Fruit fly (Drosophila melanogaster) whole organism, embryonic: Measurements from ENCODE around the gene Npc2a.

Experiments
- Asciz ChIP-seq: fragments of 200-800 bp; sonication (Bioruptor generic); optimal IDR thresholded peaks from 2 replicates; lab custom pipeline; 2017; ENCODE audit warnings: missing biosample characterization, mild to moderate bottlenecking, missing genetic modification characterization, missing genetic modification reagents
- BtbVII ChIP-seq: fragments of 200-800 bp; sonication (Bioruptor generic); optimal IDR thresholded peaks from 3 replicates; lab custom pipeline; 2017; ENCODE audit warnings: missing biosample characterization, mild to moderate bottlenecking, missing genetic modification characterization
- CG10274 ChIP-seq: fragments of 200-800 bp; sonication (Bioruptor generic); optimal IDR thresholded peaks from 3 replicates; lab custom pipeline; 2017; ENCODE audit warnings: missing biosample characterization, mild to moderate bottlenecking, missing genetic modification characterization
- CG10366 ChIP-seq: fragments of 200-800 bp; sonication (Bioruptor generic); IDR thresholded peaks from 2 replicates; pipeline ENCODE4 v1.3.6; 2022; ENCODE audit warnings: missing biosample characterization, missing genetic modification characterization
- CG10543 ChIP-seq: fragments of 200-800 bp; sonication (Bioruptor generic); optimal IDR thresholded peaks from 3 replicates; lab custom pipeline; 2017; ENCODE audit warnings: missing biosample characterization, mild to moderate bottlenecking, missing genetic modification characterization, moderate library complexity
- CG11247 ChIP-seq: fragments of 200-800 bp; sonication (Bioruptor generic); IDR thresholded peaks from 2 replicates; pipeline ENCODE4 v1.3.6; 2022; ENCODE audit warnings: missing biosample characterization, missing genetic modification characterization
- CG14050 ChIP-seq: fragments of 200-800 bp; sonication (Bioruptor generic); IDR thresholded peaks from 3 replicates; pipeline ENCODE4 v1.3.6; 2022; ENCODE audit warnings: missing biosample characterization, missing genetic modification characterization
- CG14860 ChIP-seq: fragments of 200-800 bp; sonication (Bioruptor generic); IDR thresholded peaks from 3 replicates; pipeline ENCODE4 v1.3.6; 2022; ENCODE audit warnings: missing biosample characterization, missing genetic modification characterization; ENCODE audit not compliant: partially characterized antibody
- CG15073 ChIP-seq: fragments of 200-800 bp; sonication (Bioruptor generic); optimal IDR thresholded peaks from 2 replicates; lab custom pipeline; 2016; ENCODE audit warnings: missing biosample characterization, missing genetic modification characterization
- CG15514 ChIP-seq: fragments of 200-800 bp; sonication (Bioruptor generic); optimal IDR thresholded peaks from 3 replicates; lab custom pipeline; 2017; ENCODE audit warnings: missing biosample characterization, missing genetic modification characterization, mild to moderate bottlenecking, moderate library complexity, missing genetic modification reagents
- CG1603 ChIP-seq: fragments of 200-800 bp; sonication (Bioruptor generic); optimal IDR thresholded peaks from 2 replicates; lab custom pipeline; 2019; ENCODE audit warnings: missing biosample characterization, mild to moderate bottlenecking, missing genetic modification characterization, moderate library complexity
- CG16779 ChIP-seq: fragments of 200-800 bp; sonication (Bioruptor generic); IDR thresholded peaks from 2 replicates; pipeline ENCODE4 v1.3.6; 2022; ENCODE audit warnings: missing biosample characterization, missing genetic modification characterization
- CG2712 ChIP-seq: fragments of 200-800 bp; optimal IDR thresholded peaks from 3 replicates; lab custom pipeline; 2019; ENCODE audit warnings: missing biosample characterization, mild to moderate bottlenecking, missing genetic modification characterization, moderate library complexity
- CG31388 ChIP-seq: fragments of 200-800 bp; sonication (Bioruptor generic); optimal IDR thresholded peaks from 2 replicates; lab custom pipeline; 2016; ENCODE audit warnings: missing biosample characterization, missing genetic modification characterization
- CG32772 ChIP-seq: fragments of 200-800 bp; sonication (Bioruptor generic); IDR thresholded peaks from 2 replicates; pipeline ENCODE4 v1.3.6; 2022; ENCODE audit warnings: missing biosample characterization, missing genetic modification characterization
- CG33213 ChIP-seq: fragments of 200-800 bp; sonication (Bioruptor generic); optimal IDR thresholded peaks from 3 replicates; lab custom pipeline; 2016; ENCODE audit warnings: missing biosample characterization, missing genetic modification characterization
- CG4424 ChIP-seq: fragments of 200-800 bp; sonication (Bioruptor generic); optimal IDR thresholded peaks from 3 replicates; lab custom pipeline; 2016; ENCODE audit warnings: missing biosample characterization, missing genetic modification characterization
- CG5245 ChIP-seq: fragments of 200-800 bp; sonication (Bioruptor generic); optimal IDR thresholded peaks from 3 replicates; lab custom pipeline; 2016; ENCODE audit warnings: missing biosample characterization, missing genetic modification characterization
- CG7745 ChIP-seq: fragments of 200-800 bp; sonication (Bioruptor generic); optimal IDR thresholded peaks from 2 replicates; lab custom pipeline; 2018; ENCODE audit warnings: missing biosample characterization, mild to moderate bottlenecking, missing genetic modification characterization, moderate library complexity
- CG7963 ChIP-seq: fragments of 200-800 bp; sonication (Bioruptor generic); IDR thresholded peaks from 3 replicates; pipeline ENCODE4 v1.3.6; 2022; ENCODE audit warnings: missing biosample characterization, missing genetic modification characterization; ENCODE audit not compliant: partially characterized antibody
- CG8089 ChIP-seq: fragments of 200-800 bp; sonication (Bioruptor generic); optimal IDR thresholded peaks from 3 replicates; lab custom pipeline; 2016; ENCODE audit warnings: missing biosample characterization, missing genetic modification characterization
- CG8388 ChIP-seq: fragments of 200-800 bp; sonication (Bioruptor generic); optimal IDR thresholded peaks from 2 replicates; lab custom pipeline; 2019; ENCODE audit warnings: missing biosample characterization, mild to moderate bottlenecking, missing genetic modification characterization, moderate library complexity
- D ChIP-seq, 2 experiments: fragments of 200-800 bp in 1 of 2; fragments of >200 bp in 1 of 2; sonication (Bioruptor generic) in 1 of 2; optimal IDR thresholded peaks; 2 replicates in 1 of 2; 3 replicates in 1 of 2; lab custom pipeline; 2017; ENCODE audit warnings: mild to moderate bottlenecking in 1 of 2, missing biosample characterization in 1 of 2, missing genetic modification characterization in 1 of 2, missing genetic modification reagents in 1 of 2
- D19B ChIP-seq: fragments of 200-800 bp; sonication (Bioruptor generic); optimal IDR thresholded peaks from 2 replicates; lab custom pipeline; 2017; ENCODE audit warnings: missing biosample characterization, mild to moderate bottlenecking, missing genetic modification characterization
- Drgx ChIP-seq: fragments of 200-800 bp; sonication (Bioruptor generic); IDR thresholded peaks from 2 replicates; pipeline ENCODE4 v1.3.6; 2022; ENCODE audit warnings: missing biosample characterization, missing genetic modification characterization
- Mrtf ChIP-seq: fragments of 200-800 bp; sonication (Bioruptor generic); IDR thresholded peaks from 3 replicates; pipeline ENCODE4 v1.3.6; 2022; ENCODE audit warnings: missing biosample characterization, missing genetic modification characterization
- Nf-YA ChIP-seq: fragments of 200-800 bp; sonication (Bioruptor generic); IDR thresholded peaks from 2 replicates; pipeline ENCODE4 v1.3.6; 2022; ENCODE audit warnings: missing biosample characterization, missing genetic modification characterization
- Nf-YC ChIP-seq: fragments of 200-800 bp; optimal IDR thresholded peaks from 3 replicates; lab custom pipeline; 2019; ENCODE audit warnings: missing biosample characterization, mild to moderate bottlenecking, missing genetic modification characterization, moderate library complexity
- Six4 ChIP-seq: fragments of 200-800 bp; sonication (Bioruptor generic); optimal IDR thresholded peaks from 2 replicates; lab custom pipeline; 2016; ENCODE audit warnings: missing biosample characterization, missing genetic modification characterization
- Ssrp ChIP-seq: fragments of 200-800 bp; sonication (Bioruptor generic); optimal IDR thresholded peaks from 2 replicates; lab custom pipeline; 2018; ENCODE audit warnings: missing biosample characterization, mild to moderate bottlenecking, missing genetic modification characterization, moderate library complexity
- ac ChIP-seq: fragments of 200-800 bp; sonication (Bioruptor generic); optimal IDR thresholded peaks from 3 replicates; lab custom pipeline; 2017; ENCODE audit warnings: missing biosample characterization, mild to moderate bottlenecking, missing genetic modification characterization
- croc ChIP-seq: fragments of 200-800 bp; sonication (Bioruptor generic); conservative IDR thresholded peaks from 3 replicates; pipeline ENCODE4 v1.3.6; 2022; ENCODE audit warnings: missing biosample characterization, missing genetic modification characterization
- crol ChIP-seq: fragments of 200-800 bp; sonication (Bioruptor generic); IDR thresholded peaks from 2 replicates; pipeline ENCODE4 v1.3.6; 2022; ENCODE audit warnings: missing biosample characterization, missing genetic modification characterization
- grn ChIP-seq: fragments of 200-800 bp; sonication (Bioruptor generic); optimal IDR thresholded peaks from 3 replicates; lab custom pipeline; 2017; ENCODE audit warnings: missing biosample characterization, missing genetic modification characterization
- ken ChIP-seq: fragments of 200-800 bp; sonication (Bioruptor generic); IDR thresholded peaks from 3 replicates; pipeline ENCODE4 v1.3.6; 2022; ENCODE audit warnings: missing biosample characterization, missing genetic modification characterization
- mld ChIP-seq: fragments of 200-800 bp; sonication (Bioruptor generic); IDR thresholded peaks from 3 replicates; pipeline ENCODE4 v1.3.6; 2022; ENCODE audit warnings: missing biosample characterization, missing genetic modification characterization; ENCODE audit not compliant: partially characterized antibody
- nerfin-2 ChIP-seq: fragments of 200-800 bp; sonication (Bioruptor generic); IDR thresholded peaks from 2 replicates; pipeline ENCODE4 v1.3.6; 2022; ENCODE audit warnings: missing biosample characterization, missing genetic modification characterization; ENCODE audit not compliant: partially characterized antibody
- nmo ChIP-seq: fragments of 200-800 bp; sonication (Bioruptor generic); optimal IDR thresholded peaks from 2 replicates; lab custom pipeline; 2018; ENCODE audit warnings: missing biosample characterization, mild to moderate bottlenecking, missing genetic modification characterization, moderate library complexity
- p53 ChIP-seq: fragments of 200-800 bp; sonication (Bioruptor generic); optimal IDR thresholded peaks from 2 replicates; lab custom pipeline; 2016; ENCODE audit warnings: missing biosample characterization, missing genetic modification characterization
- pnt ChIP-seq: fragments of 200-800 bp; sonication (Bioruptor generic); optimal IDR thresholded peaks from 3 replicates; lab custom pipeline; 2016; ENCODE audit warnings: missing biosample characterization, missing genetic modification characterization
- psq ChIP-seq: fragments of 200-800 bp; sonication (Bioruptor generic); optimal IDR thresholded peaks from 2 replicates; lab custom pipeline; 2017; ENCODE audit warnings: missing biosample characterization, missing genetic modification characterization
- rib ChIP-seq: fragments of 200-800 bp; sonication (Bioruptor generic); IDR thresholded peaks from 2 replicates; pipeline ENCODE4 v1.3.6; 2022; ENCODE audit warnings: missing biosample characterization, missing genetic modification characterization
- ro ChIP-seq: fragments of 200-800 bp; sonication (Bioruptor generic); IDR thresholded peaks from 2 replicates; pipeline ENCODE4 v1.3.6; 2022; ENCODE audit warnings: missing biosample characterization, missing genetic modification characterization
- run ChIP-seq: fragments of 200-800 bp; sonication (Bioruptor generic); optimal IDR thresholded peaks from 3 replicates; lab custom pipeline; 2018; ENCODE audit warnings: missing biosample characterization, mild to moderate bottlenecking, missing genetic modification characterization
- sens ChIP-seq: fragments of 200-800 bp; sonication (Bioruptor generic); peaks from one replicate; lab custom pipeline; 2016; ENCODE audit warnings: missing biosample characterization, missing genetic modification characterization
- sna ChIP-seq: fragments of 200-800 bp; sonication (Bioruptor generic); IDR thresholded peaks from 2 replicates; pipeline ENCODE4 v1.3.6; 2022; ENCODE audit warnings: missing biosample characterization, missing genetic modification characterization; ENCODE audit not compliant: partially characterized antibody
- so ChIP-seq: fragments of 200-800 bp; sonication (Bioruptor generic); IDR thresholded peaks from 3 replicates; pipeline ENCODE4 v1.3.6; 2022; ENCODE audit warnings: missing biosample characterization, missing genetic modification characterization
- sob ChIP-seq: fragments of 200-800 bp; sonication (Bioruptor generic); IDR thresholded peaks from 2 replicates; pipeline ENCODE4 v1.3.6; 2022; ENCODE audit warnings: missing biosample characterization, missing genetic modification characterization
- ssp ChIP-seq: fragments of 200-800 bp; sonication (Bioruptor generic); IDR thresholded peaks from 2 replicates; pipeline ENCODE4 v1.3.6; 2022; ENCODE audit warnings: missing biosample characterization, missing genetic modification characterization
- vvl ChIP-seq: fragments of 200-800 bp; sonication (Bioruptor generic); IDR thresholded peaks from 2 replicates; pipeline ENCODE4 v1.3.6; 2022; ENCODE audit warnings: missing biosample characterization, missing genetic modification characterization

The Npc2a gene

DNA sequence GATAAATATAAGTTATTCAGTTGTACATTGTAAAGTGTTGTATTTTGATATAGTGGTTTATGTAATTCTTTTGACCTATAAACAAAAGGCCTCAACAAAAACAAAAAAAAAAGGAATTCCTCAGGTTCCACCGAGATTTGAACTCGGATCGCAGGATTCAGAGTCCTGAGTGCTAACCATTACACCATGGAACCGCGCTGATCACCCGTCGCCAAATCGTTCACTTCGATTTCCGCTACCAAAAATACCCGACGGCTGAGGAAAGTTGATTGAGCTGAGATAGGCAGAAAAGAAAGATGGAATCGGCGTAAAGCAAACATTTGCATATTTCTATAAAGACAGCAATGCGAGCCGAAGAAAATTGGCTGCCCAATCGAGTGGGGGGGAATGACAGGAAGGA, 25.0 kb downstream of the Npc2a start (continued):
- TF ChIP-seq sna (peak; percentile 26; the same call in 1 of the 2 replicates), CG2712 (no peak), CG7963 (0 out of 3 replicates have a peak, but pooled peaks have one; percentile 34), CG11247 (no peak), mld (GFP tag; lab: Robert Waterston, UW) (0 out of 3 replicates have a peak, but pooled peaks have one; percentile 66), D19B (GFP tag; lab: Kevin White, UChicago) (no peak), vvl (GFP tag; lab: Robert Waterston, UW) (peak; percentile 8; the same call in 1 of the 2 replicates), nerfin-2 (GFP tag; lab: Robert Waterston, UW) (peak; percentile 62), nmo (GFP tag; lab: Kevin White, UChicago) (no peak), CG14860 (GFP tag; lab: Robert Waterston, UW) (0 out of 3 replicates have a peak, but pooled peaks have one; percentile 29), sens (no peak), Mrtf (GFP tag; lab: Robert Waterston, UW) (no peak)

DNA sequence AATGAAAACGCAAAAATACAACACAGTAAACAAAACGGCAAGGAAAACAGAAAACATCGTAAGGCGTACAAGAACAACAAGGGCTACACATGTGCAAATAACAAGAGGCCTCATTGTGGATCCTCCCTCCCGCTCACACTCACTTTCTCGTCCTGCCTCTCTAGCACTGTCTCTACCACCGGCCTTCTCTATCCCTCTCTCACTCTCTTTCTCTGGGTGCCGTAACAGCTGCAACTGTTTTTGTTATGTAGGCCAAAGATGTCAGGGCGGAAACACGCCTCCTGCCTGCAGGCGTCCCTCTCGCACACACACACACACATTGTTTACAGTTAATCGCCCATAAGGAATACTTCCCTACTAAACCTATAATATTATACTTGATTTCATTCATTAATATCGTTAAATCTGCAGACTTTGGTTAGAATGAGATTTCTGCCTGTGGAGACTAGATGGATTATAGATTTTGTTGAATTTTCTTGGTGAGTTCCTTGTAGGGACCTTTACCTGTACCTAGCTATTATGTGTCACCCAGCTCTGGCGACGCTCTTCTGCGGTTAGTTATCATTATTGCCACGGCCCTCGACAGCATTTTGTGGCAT, 25.8 kb downstream of the Npc2a start:
- TF ChIP-seq Six4 (GFP tag; lab: Kevin White, UChicago) = no peak
- no peak for TF ChIP-seq BtbVII (GFP tag; lab: Kevin White, UChicago)
- no peak for TF ChIP-seq so (GFP tag; lab: Robert Waterston, UW)
- TF ChIP-seq CG8089 = no peak
- TF ChIP-seq croc (GFP tag; lab: Robert Waterston, UW) = no peak
- TF ChIP-seq rib = no peak
- no peak for TF ChIP-seq crol (GFP tag; lab: Robert Waterston, UW)
- no peak for TF ChIP-seq sob (GFP tag; lab: Robert Waterston, UW)
- TF ChIP-seq D (optimal IDR thresholded peaks at IDR 0.05; lab: Kevin White, UChicago) = peak; percentile 33
- TF ChIP-seq D (GFP tag; optimal IDR thresholded peaks at IDR 0.05; lab: Kevin White, UChicago) = no peak
- TF ChIP-seq psq (GFP tag; lab: Kevin White, UChicago) = no peak
- TF ChIP-seq CG7745 (tag; lab: Kevin White, UChicago) = no peak
- no peak for TF ChIP-seq CG4424 (GFP tag; lab: Kevin White, UChicago)
- no peak for TF ChIP-seq CG2712
- no peak for TF ChIP-seq ro (GFP tag; lab: Robert Waterston, UW)
- no peak for TF ChIP-seq Asciz
- TF ChIP-seq CG1603 (tag; lab: Kevin White, UChicago) = peak; percentile 5
- TF ChIP-seq ken (GFP tag; lab: Robert Waterston, UW) = no peak
- TF ChIP-seq pnt = no peak
- TF ChIP-seq CG10274 = no peak
- TF ChIP-seq CG15514 (GFP tag; lab: Kevin White, UChicago) = peak; percentile 4
- no peak for TF ChIP-seq ssp (GFP tag; lab: Robert Waterston, UW)
- TF ChIP-seq CG10543 (GFP tag; lab: Kevin White, UChicago) = no peak
- no peak for TF ChIP-seq CG33213
- TF ChIP-seq CG5245 = no peak
- TF ChIP-seq CG32772 (GFP tag; lab: Robert Waterston, UW) = no peak
- no peak for TF ChIP-seq CG15073 (GFP tag; lab: Kevin White, UChicago)
- TF ChIP-seq CG8388 (GFP tag; lab: Kevin White, UChicago) = no peak
- no peak for TF ChIP-seq Drgx (GFP tag; lab: Robert Waterston, UW)
- no peak for TF ChIP-seq p53
- no peak for TF ChIP-seq CG10366
- no peak for TF ChIP-seq grn (GFP tag; lab: Kevin White, UChicago)
- peak; percentile 31 for TF ChIP-seq ac (GFP tag; lab: Kevin White, UChicago)
- TF ChIP-seq CG16779 = no peak
- no peak for TF ChIP-seq Nf-YC (tag; lab: Kevin White, UChicago)
- no peak for TF ChIP-seq run (tag; lab: Kevin White, UChicago)
- no peak for TF ChIP-seq Ssrp (tag; lab: Kevin White, UChicago)
- TF ChIP-seq CG31388 (GFP tag; lab: Kevin White, UChicago) = no peak
- no peak for TF ChIP-seq CG14050 (GFP tag; lab: Robert Waterston, UW)
- no peak for TF ChIP-seq Nf-YA
